Worm (Caenorhabditis elegans) whole organism, early embryonic: ENCODE measurements around the gene Y47D7A.17.

Experiments used
- B0310.2 ChIP-seq: sonication (generic microtip); optimal IDR thresholded peaks from 2 replicates; lab custom pipeline; 2016; ENCODE audit warnings: mild to moderate bottlenecking, missing genetic modification characterization, missing compliant biosample characterization
- ama-1 ChIP-seq: fragments of 150-350 bp; optimal IDR thresholded peaks from 2 replicates; lab custom pipeline; 2014
- ets-7 ChIP-seq: sonication (generic microtip); optimal IDR thresholded peaks from 2 replicates; lab custom pipeline; 2016; ENCODE audit warnings: missing genotype, missing genetic modification characterization, missing compliant biosample characterization
- flt-1 ChIP-seq: fragments of 200-800 bp; sonication (Bioruptor generic); IDR thresholded peaks from 2 replicates; pipeline ENCODE4 v1.3.6; 2022; ENCODE audit warnings: missing genetic modification characterization, missing compliant biosample characterization
- sea-1 ChIP-seq: fragments of 200-800 bp; sonication (Bioruptor generic); conservative IDR thresholded peaks from 2 replicates; pipeline ENCODE4 v1.3.6; 2022; ENCODE audit warnings: missing genetic modification characterization, missing compliant biosample characterization
- tbx-37 ChIP-seq: fragments of 200-800 bp; sonication (Bioruptor generic); conservative IDR thresholded peaks from 2 replicates; pipeline ENCODE4 v1.3.6; 2022; ENCODE audit warnings: missing genetic modification reagents, missing genetic modification characterization, missing compliant biosample characterization

DNA sequence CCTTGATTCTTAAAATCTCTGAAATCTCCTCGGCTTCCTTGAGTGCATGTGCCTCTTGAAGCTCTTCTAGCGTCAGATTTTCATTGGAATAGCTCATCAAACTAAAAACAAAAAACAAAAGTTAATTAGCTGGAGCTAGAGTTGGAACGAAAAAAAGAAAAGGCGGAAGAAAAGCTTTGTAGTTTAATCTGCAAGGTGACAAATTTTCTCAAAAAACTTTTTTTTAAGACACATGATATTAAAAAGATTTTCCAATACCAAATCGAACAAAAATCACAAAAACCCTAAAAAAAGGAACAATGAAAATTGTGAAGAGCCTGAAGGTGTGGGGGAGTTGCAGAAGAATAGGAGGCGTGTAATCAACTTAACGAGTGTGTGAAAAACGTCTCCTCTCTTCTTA lies 43.0 kb upstream of the Y47D7A.17 start, which contains the start of gene gnrr-5:
- TF ChIP-seq ets-7 (tag; lab: Kevin White, UChicago) (no peak), sea-1 (no peak), tbx-37 (GFP tag; lab: Robert Waterston, UW) (no peak), ama-1 (lab: Kevin White, UChicago) (no peak), flt-1 (GFP tag; lab: Robert Waterston, UW) (no peak), B0310.2 (tag; lab: Kevin White, UChicago) (no peak)
